Fruit fly (Drosophila melanogaster) whole organism, embryonic: ENCODE results near the gene ckd.

Experiments used
- Bdp1 ChIP-seq: fragments of 200-800 bp; sonication (Bioruptor generic); optimal IDR thresholded peaks from 3 replicates; lab custom pipeline; 2016; ENCODE audit warnings: missing biosample characterization, missing genetic modification characterization
- CG10209 ChIP-seq: fragments of 200-800 bp; sonication (Bioruptor generic); optimal IDR thresholded peaks from 3 replicates; lab custom pipeline; 2017; ENCODE audit warnings: missing biosample characterization, mild to moderate bottlenecking, missing genetic modification characterization, missing genetic modification reagents
- CG10321 ChIP-seq: fragments of 200-800 bp; sonication (Bioruptor generic); IDR thresholded peaks from 2 replicates; pipeline ENCODE4 v1.3.6; 2022; ENCODE audit warnings: missing biosample characterization, missing genetic modification characterization
- CG10543 ChIP-seq: fragments of 200-800 bp; sonication (Bioruptor generic); optimal IDR thresholded peaks from 3 replicates; lab custom pipeline; 2017; ENCODE audit warnings: missing biosample characterization, mild to moderate bottlenecking, missing genetic modification characterization, moderate library complexity
- CG10979 ChIP-seq: fragments of 200-800 bp; sonication (Bioruptor generic); optimal IDR thresholded peaks from 2 replicates; lab custom pipeline; 2018; ENCODE audit warnings: missing biosample characterization, mild to moderate bottlenecking, missing genetic modification characterization, moderate library complexity
- CG11085 ChIP-seq: fragments of 200-800 bp; sonication (Bioruptor generic); IDR thresholded peaks from 2 replicates; pipeline ENCODE4 v1.3.6; 2022; ENCODE audit warnings: missing biosample characterization, missing genetic modification characterization
- CG11093 ChIP-seq: fragments of 200-800 bp; sonication (Bioruptor generic); IDR thresholded peaks from 3 replicates; pipeline ENCODE4 v1.3.6; 2022; ENCODE audit warnings: missing biosample characterization, missing genetic modification characterization
- CG11695 ChIP-seq: fragments of 200-800 bp; sonication (Bioruptor generic); IDR thresholded peaks from 3 replicates; pipeline ENCODE4 v1.3.6; 2022; ENCODE audit warnings: missing biosample characterization, missing genetic modification characterization
- CG12071 ChIP-seq: fragments of 200-800 bp; sonication (Bioruptor generic); optimal IDR thresholded peaks from 3 replicates; lab custom pipeline; 2018; ENCODE audit warnings: missing biosample characterization, mild to moderate bottlenecking, missing genetic modification characterization
- CG12659 ChIP-seq: fragments of 200-800 bp; sonication (Bioruptor generic); optimal IDR thresholded peaks from 3 replicates; lab custom pipeline; 2017; ENCODE audit warnings: mild to moderate bottlenecking, missing biosample characterization, missing genetic modification reagents, missing genetic modification characterization
- CG1602 ChIP-seq: fragments of 200-800 bp; sonication (Bioruptor generic); optimal IDR thresholded peaks from 3 replicates; lab custom pipeline; 2016; ENCODE audit warnings: missing biosample characterization, missing genetic modification characterization
- CG1603 ChIP-seq: fragments of 200-800 bp; sonication (Bioruptor generic); optimal IDR thresholded peaks from 2 replicates; lab custom pipeline; 2019; ENCODE audit warnings: missing biosample characterization, mild to moderate bottlenecking, missing genetic modification characterization, moderate library complexity
- CG1647 ChIP-seq: fragments of 200-800 bp; sonication (Bioruptor generic); optimal IDR thresholded peaks from 3 replicates; lab custom pipeline; 2016; ENCODE audit warnings: missing biosample characterization, missing genetic modification characterization
- CG18599 ChIP-seq: fragments of 200-800 bp; sonication (Bioruptor generic); optimal IDR thresholded peaks from 3 replicates; lab custom pipeline; 2017; ENCODE audit warnings: missing biosample characterization, missing genetic modification characterization, mild to moderate bottlenecking, moderate library complexity, missing genetic modification reagents
- CG2116 ChIP-seq: fragments of 200-800 bp; sonication (Bioruptor generic); optimal IDR thresholded peaks from 3 replicates; lab custom pipeline; 2018; ENCODE audit warnings: missing biosample characterization, mild to moderate bottlenecking, missing genetic modification characterization
- CG2129 ChIP-seq: fragments of 200-800 bp; sonication (Bioruptor generic); IDR thresholded peaks from 2 replicates; pipeline ENCODE4 v1.3.6; 2022; ENCODE audit warnings: missing biosample characterization, missing genetic modification characterization; ENCODE audit not compliant: partially characterized antibody
- CG30403 ChIP-seq: fragments of 200-800 bp; sonication (Bioruptor generic); optimal IDR thresholded peaks from 3 replicates; lab custom pipeline; 2016; ENCODE audit warnings: missing biosample characterization, missing genetic modification characterization
- CG31224 ChIP-seq: fragments of 200-800 bp; sonication (Bioruptor generic); IDR thresholded peaks from 2 replicates; pipeline ENCODE4 v1.3.6; 2022; ENCODE audit warnings: missing biosample characterization, missing genetic modification characterization
- CG33213 ChIP-seq: fragments of 200-800 bp; sonication (Bioruptor generic); optimal IDR thresholded peaks from 3 replicates; lab custom pipeline; 2016; ENCODE audit warnings: missing biosample characterization, missing genetic modification characterization
- CG3407 ChIP-seq: fragments of 200-800 bp; sonication (Bioruptor generic); optimal IDR thresholded peaks from 2 replicates; lab custom pipeline; 2018; ENCODE audit warnings: missing biosample characterization, mild to moderate bottlenecking, missing genetic modification characterization
- CG6683 ChIP-seq: fragments of 200-800 bp; sonication (Bioruptor generic); optimal IDR thresholded peaks from 2 replicates; lab custom pipeline; 2017; ENCODE audit warnings: missing biosample characterization, mild to moderate bottlenecking, missing genetic modification characterization, missing genetic modification reagents
- CTCF ChIP-seq: fragments of 200-800 bp; sonication (Bioruptor generic); optimal IDR thresholded peaks from 2 replicates; lab custom pipeline; 2017; ENCODE audit warnings: missing biosample characterization, mild to moderate bottlenecking, missing genetic modification characterization, moderate library complexity
- Drgx ChIP-seq: fragments of 200-800 bp; sonication (Bioruptor generic); IDR thresholded peaks from 2 replicates; pipeline ENCODE4 v1.3.6; 2022; ENCODE audit warnings: missing biosample characterization, missing genetic modification characterization
- Fer1 ChIP-seq: fragments of 200-800 bp; sonication (Bioruptor generic); optimal IDR thresholded peaks from 2 replicates; lab custom pipeline; 2017; ENCODE audit warnings: missing biosample characterization, mild to moderate bottlenecking, missing genetic modification characterization
- Hey ChIP-seq: fragments of 200-800 bp; sonication (Bioruptor generic); optimal IDR thresholded peaks from 3 replicates; lab custom pipeline; 2018; ENCODE audit warnings: missing biosample characterization, mild to moderate bottlenecking, missing genetic modification characterization
- HmgZ ChIP-seq: fragments of 200-800 bp; sonication (Bioruptor generic); optimal IDR thresholded peaks from 2 replicates; lab custom pipeline; 2018; ENCODE audit warnings: missing biosample characterization, mild to moderate bottlenecking, missing genetic modification characterization
- Hmx ChIP-seq: fragments of 200-800 bp; sonication (Bioruptor generic); optimal IDR thresholded peaks from 2 replicates; lab custom pipeline; 2016; ENCODE audit warnings: missing biosample characterization, missing genetic modification characterization
- Hr3 ChIP-seq: fragments of 200-800 bp; sonication (Bioruptor generic); optimal IDR thresholded peaks from 3 replicates; lab custom pipeline; 2016; ENCODE audit warnings: missing biosample characterization, missing genetic modification characterization
- Scr ChIP-seq: fragments of 200-800 bp; sonication (Bioruptor generic); IDR thresholded peaks from 2 replicates; pipeline ENCODE4 v1.3.6; 2022; ENCODE audit warnings: missing biosample characterization, missing genetic modification characterization; ENCODE audit not compliant: partially characterized antibody
- Trl ChIP-seq, 3 experiments: fragments of >200 bp in 2 of 3; fragments of 200-800 bp in 1 of 3; sonication (Bioruptor generic) in 1 of 3; optimal IDR thresholded peaks; 2 replicates in 1 of 3; 3 replicates in 2 of 3; lab custom pipeline; 2016 to 2017; ENCODE audit warnings: missing biosample characterization in 1 of 3, missing genetic modification characterization in 1 of 3
- ara ChIP-seq: fragments of 200-800 bp; sonication (Bioruptor generic); IDR thresholded peaks from 2 replicates; pipeline ENCODE4 v1.3.6; 2022; ENCODE audit warnings: missing biosample characterization, missing genetic modification characterization
- caup ChIP-seq: fragments of 200-800 bp; sonication (Bioruptor generic); optimal IDR thresholded peaks from 3 replicates; lab custom pipeline; 2017; ENCODE audit warnings: missing biosample characterization, mild to moderate bottlenecking, missing genetic modification characterization, moderate library complexity; ENCODE audit not compliant: severe bottlenecking
- ci ChIP-seq: fragments of 200-800 bp; sonication (Bioruptor generic); IDR thresholded peaks from 3 replicates; pipeline ENCODE4 v1.3.6; 2022; ENCODE audit warnings: missing biosample characterization, missing genetic modification characterization
- corto ChIP-seq: fragments of 200-800 bp; sonication (Bioruptor generic); optimal IDR thresholded peaks from 2 replicates; lab custom pipeline; 2016; ENCODE audit warnings: missing biosample characterization, mild to moderate bottlenecking, missing genetic modification characterization, moderate library complexity
- danr ChIP-seq: fragments of 200-800 bp; sonication (Bioruptor generic); IDR thresholded peaks from 2 replicates; pipeline ENCODE4 v1.3.6; 2022; ENCODE audit warnings: missing biosample characterization, missing genetic modification characterization
- gem ChIP-seq: fragments of 200-800 bp; sonication (Bioruptor generic); optimal IDR thresholded peaks from 2 replicates; lab custom pipeline; 2019; ENCODE audit warnings: missing biosample characterization, mild to moderate bottlenecking, missing genetic modification characterization, moderate library complexity
- h ChIP-seq: fragments of >200 bp; optimal IDR thresholded peaks from 2 replicates; lab custom pipeline; 2017
- lilli ChIP-seq: fragments of 200-800 bp; sonication (Bioruptor generic); optimal IDR thresholded peaks from 3 replicates; lab custom pipeline; 2016; ENCODE audit warnings: missing biosample characterization, missing genetic modification characterization
- nerfin-1 ChIP-seq: fragments of 200-800 bp; sonication (Bioruptor generic); optimal IDR thresholded peaks from 3 replicates; lab custom pipeline; 2019; ENCODE audit warnings: missing biosample characterization, mild to moderate bottlenecking, missing genetic modification characterization, moderate library complexity
- phol ChIP-seq: fragments of 200-800 bp; sonication (Bioruptor generic); optimal IDR thresholded peaks from 3 replicates; lab custom pipeline; 2018; ENCODE audit warnings: missing biosample characterization, mild to moderate bottlenecking, missing genetic modification characterization, moderate library complexity
- repo ChIP-seq: fragments of 200-800 bp; sonication (Bioruptor generic); optimal IDR thresholded peaks from 2 replicates; lab custom pipeline; 2016; ENCODE audit warnings: missing biosample characterization, missing genetic modification characterization
- slp2 ChIP-seq: fragments of 200-800 bp; sonication (Bioruptor generic); optimal IDR thresholded peaks from 2 replicates; lab custom pipeline; 2016; ENCODE audit warnings: missing biosample characterization, missing genetic modification characterization
- sna ChIP-seq: fragments of 200-800 bp; sonication (Bioruptor generic); IDR thresholded peaks from 2 replicates; pipeline ENCODE4 v1.3.6; 2022; ENCODE audit warnings: missing biosample characterization, missing genetic modification characterization; ENCODE audit not compliant: partially characterized antibody
- tap ChIP-seq: fragments of 200-800 bp; optimal IDR thresholded peaks from 3 replicates; lab custom pipeline; 2019; ENCODE audit warnings: missing biosample characterization, mild to moderate bottlenecking, missing genetic modification characterization, moderate library complexity
- tll ChIP-seq, 2 experiments: fragments of 200-800 bp in 1 of 2; fragments of >200 bp in 1 of 2; sonication (Bioruptor generic) in 1 of 2; optimal IDR thresholded peaks; 2 replicates each; lab custom pipeline; 2017 to 2019; ENCODE audit warnings: missing biosample characterization in 2 of 2, missing genetic modification characterization in 2 of 2, mild to moderate bottlenecking in 1 of 2, moderate library complexity in 1 of 2
- usp ChIP-seq: fragments of >200 bp; optimal IDR thresholded peaks from 2 replicates; lab custom pipeline; 2017; ENCODE audit warnings: missing biosample characterization, missing genetic modification characterization
- wor ChIP-seq: fragments of 200-800 bp; sonication (Bioruptor generic); IDR thresholded peaks from 2 replicates; pipeline ENCODE4 v1.3.6; 2022; ENCODE audit warnings: missing biosample characterization, missing genetic modification characterization
- zen ChIP-seq: fragments of 200-800 bp; sonication (Bioruptor generic); optimal IDR thresholded peaks from 3 replicates; lab custom pipeline; 2018; ENCODE audit warnings: missing biosample characterization, mild to moderate bottlenecking, missing genetic modification characterization, moderate library complexity
- zfh2 ChIP-seq: fragments of 200-800 bp; sonication (Bioruptor generic); optimal IDR thresholded peaks from 2 replicates; lab custom pipeline; 2016; ENCODE audit warnings: missing biosample characterization, missing genetic modification characterization

The ckd gene

dm6 chr3L:3249997-3250774, 7.5 kb upstream of the ckd start (continued):
- TF ChIP-seq corto (GFP tag; lab: Kevin White, UChicago) (peak; percentile 37), CG3407 (peak; percentile 88), Bdp1 (peak; percentile 87), CG30403 (GFP tag; lab: Kevin White, UChicago) (peak; percentile 98), h (lab: Kevin White, UChicago) (no peak), HmgZ (peak; percentile 89), Hmx (peak; percentile 95), CG10209 (peak; percentile 97), ci (GFP tag; lab: Robert Waterston, UW) (peak; percentile 79; the same call in 2 of the 3 replicates), ara (peak; percentile 80), CG12659 (GFP tag; lab: Kevin White, UChicago) (peak; percentile 98), slp2 (GFP tag; lab: Kevin White, UChicago) (peak; percentile 96), zen (tag; lab: Kevin White, UChicago) (peak; percentile 85), CG2116 (GFP tag; lab: Kevin White, UChicago) (peak; percentile 68), CG10543 (GFP tag; lab: Kevin White, UChicago) (peak; percentile 97), CG1603 (tag; lab: Kevin White, UChicago) (peak; percentile 69), CG31224 (GFP tag; lab: Robert Waterston, UW) (peak; percentile 70), CG18599 (peak; percentile 93), nerfin-1 (tag; lab: Kevin White, UChicago) (peak; percentile 92), Fer1 (peak; percentile 91), Drgx (GFP tag; lab: Robert Waterston, UW) (peak; percentile 80), CG1647 (GFP tag; lab: Kevin White, UChicago) (peak; percentile 79), CG11085 (peak; percentile 72; the same call in 1 of the 2 replicates), wor (GFP tag; lab: Robert Waterston, UW) (peak; percentile 91), lilli (GFP tag; lab: Kevin White, UChicago) (peak; percentile 96), tap (tag; lab: Kevin White, UChicago) (peak; percentile 86), CG11695 (GFP tag; lab: Robert Waterston, UW) (peak; percentile 90), Hr3 (GFP tag; lab: Kevin White, UChicago) (peak; percentile 96), CG12071 (GFP tag; lab: Kevin White, UChicago) (peak; percentile 67), sna (GFP tag; lab: Robert Waterston, UW) (no peak), CG33213 (GFP tag; lab: Kevin White, UChicago) (peak; percentile 87), tll (GFP tag; optimal IDR thresholded peaks at IDR 0.05; lab: Kevin White, UChicago) (peak; percentile 17 to 26), CTCF (GFP tag; lab: Kevin White, UChicago) (peak; percentile 59), caup (GFP tag; lab: Kevin White, UChicago) (peak; percentile 91), CG10979 (tag; lab: Kevin White, UChicago) (peak; percentile 97), usp (GFP tag; lab: Kevin White, UChicago) (no peak), repo (GFP tag; lab: Kevin White, UChicago) (peak; percentile 89), CG2129 (GFP tag; lab: Robert Waterston, UW) (no peak), danr (GFP tag; lab: Robert Waterston, UW) (peak; percentile 83), CG11093 (GFP tag; lab: Robert Waterston, UW) (peak; percentile 88), CG10321 (GFP tag; lab: Robert Waterston, UW) (peak; percentile 29; the same call in 1 of the 2 replicates), Trl (optimal IDR thresholded peaks at IDR 0.05; lab: Kevin White, UChicago) (peak; percentile 73 to 89), Trl (GFP tag; optimal IDR thresholded peaks at IDR 0.05; lab: Kevin White, UChicago) (peak; percentile 87), phol (peak; percentile 96), zfh2 (GFP tag; lab: Kevin White, UChicago) (peak; percentile 95), CG6683 (GFP tag; lab: Kevin White, UChicago) (peak; percentile 78), gem (tag; lab: Kevin White, UChicago) (peak; percentile 97), CG1602 (GFP tag; lab: Kevin White, UChicago) (peak; percentile 97), Scr (GFP tag; lab: Robert Waterston, UW) (no peak), Hey (peak; percentile 71)
